Fruit fly (Drosophila melanogaster) whole organism, embryonic: ENCODE results near the gene CG2772.
A peak's percentile ranks its signal among the peaks of the same experiment; 100 is the strongest.

Experiments
- B-H1 ChIP-seq: fragments of 200-800 bp; sonication (Bioruptor generic); IDR thresholded peaks from 3 replicates; pipeline ENCODE4 v1.3.6; 2022; ENCODE audit warnings: missing biosample characterization, missing genetic modification characterization
- CG10979 ChIP-seq: fragments of 200-800 bp; sonication (Bioruptor generic); optimal IDR thresholded peaks from 2 replicates; lab custom pipeline; 2018; ENCODE audit warnings: missing biosample characterization, mild to moderate bottlenecking, missing genetic modification characterization, moderate library complexity
- CG11456 ChIP-seq: fragments of 200-800 bp; sonication (Bioruptor generic); IDR thresholded peaks from 3 replicates; pipeline ENCODE4 v1.3.6; 2022; ENCODE audit warnings: missing biosample characterization, missing genetic modification characterization
- CG13296 ChIP-seq: fragments of 200-800 bp; sonication (Bioruptor generic); optimal IDR thresholded peaks from 3 replicates; lab custom pipeline; 2018; ENCODE audit warnings: missing biosample characterization, mild to moderate bottlenecking, missing genetic modification characterization
- CG15514 ChIP-seq: fragments of 200-800 bp; sonication (Bioruptor generic); optimal IDR thresholded peaks from 3 replicates; lab custom pipeline; 2017; ENCODE audit warnings: missing biosample characterization, missing genetic modification characterization, mild to moderate bottlenecking, moderate library complexity, missing genetic modification reagents
- CG18262 ChIP-seq: fragments of 200-800 bp; optimal IDR thresholded peaks from 3 replicates; lab custom pipeline; 2019; ENCODE audit warnings: missing biosample characterization, mild to moderate bottlenecking, missing genetic modification characterization, moderate library complexity
- CG18476 ChIP-seq: fragments of 200-800 bp; sonication (Bioruptor generic); optimal IDR thresholded peaks from 2 replicates; lab custom pipeline; 2016; ENCODE audit warnings: missing biosample characterization, mild to moderate bottlenecking, missing genetic modification characterization
- CG31441 ChIP-seq: fragments of 200-800 bp; sonication (Bioruptor generic); IDR thresholded peaks from 2 replicates; pipeline ENCODE4 v1.3.6; 2022; ENCODE audit warnings: missing biosample characterization, missing genetic modification characterization
- CG33213 ChIP-seq: fragments of 200-800 bp; sonication (Bioruptor generic); optimal IDR thresholded peaks from 3 replicates; lab custom pipeline; 2016; ENCODE audit warnings: missing biosample characterization, missing genetic modification characterization
- CG5245 ChIP-seq: fragments of 200-800 bp; sonication (Bioruptor generic); optimal IDR thresholded peaks from 3 replicates; lab custom pipeline; 2016; ENCODE audit warnings: missing biosample characterization, missing genetic modification characterization
- CG6175 ChIP-seq: fragments of 200-800 bp; sonication (Bioruptor generic); IDR thresholded peaks from 3 replicates; pipeline ENCODE4 v1.3.6; 2022; ENCODE audit warnings: missing biosample characterization, missing genetic modification characterization
- CG6689 ChIP-seq: fragments of 200-800 bp; sonication (Bioruptor generic); IDR thresholded peaks from 2 replicates; pipeline ENCODE4 v1.3.6; 2022; ENCODE audit warnings: missing biosample characterization, missing genetic modification characterization
- CG8281 ChIP-seq: fragments of 200-800 bp; sonication (Bioruptor generic); optimal IDR thresholded peaks from 2 replicates; lab custom pipeline; 2018; ENCODE audit warnings: missing biosample characterization, mild to moderate bottlenecking, missing genetic modification characterization, moderate library complexity
- CG8290 ChIP-seq, 3 experiments: fragments of 200-800 bp; sonication (Bioruptor generic); optimal IDR thresholded peaks; 2 replicates each; lab custom pipeline; 2016 to 2019; ENCODE audit warnings: missing biosample characterization in 3 of 3, missing genetic modification characterization in 3 of 3, mild to moderate bottlenecking in 2 of 3, moderate library complexity in 1 of 3
- CG9876 ChIP-seq: fragments of 200-800 bp; sonication (Bioruptor generic); optimal IDR thresholded peaks from 2 replicates; lab custom pipeline; 2016; ENCODE audit warnings: missing biosample characterization, missing genetic modification characterization
- CG9932 ChIP-seq: fragments of 200-800 bp; sonication (Bioruptor generic); IDR thresholded peaks from 2 replicates; pipeline ENCODE4 v1.3.6; 2022; ENCODE audit warnings: missing biosample characterization, missing genetic modification characterization
- CTCF ChIP-seq: fragments of 200-800 bp; sonication (Bioruptor generic); optimal IDR thresholded peaks from 2 replicates; lab custom pipeline; 2017; ENCODE audit warnings: missing biosample characterization, mild to moderate bottlenecking, missing genetic modification characterization, moderate library complexity
- CoRest ChIP-seq: fragments of 200-800 bp; sonication (Bioruptor generic); optimal IDR thresholded peaks from 3 replicates; lab custom pipeline; 2018; ENCODE audit warnings: missing biosample characterization, mild to moderate bottlenecking, missing genetic modification characterization, moderate library complexity
- Dfd ChIP-seq, 2 experiments: fragments of >200 bp; optimal IDR thresholded peaks; 2 replicates each; lab custom pipeline; 2017; ENCODE audit warnings: missing biosample characterization in 2 of 2, missing genetic modification characterization in 2 of 2
- Dref ChIP-seq: fragments of 200-800 bp; sonication (Bioruptor generic); IDR thresholded peaks from 2 replicates; pipeline ENCODE4 v1.3.6; 2022; ENCODE audit warnings: missing biosample characterization, missing genetic modification characterization
- Ets97D ChIP-seq: fragments of 200-800 bp; sonication (Bioruptor generic); optimal IDR thresholded peaks from 3 replicates; lab custom pipeline; 2016; ENCODE audit warnings: missing biosample characterization, missing genetic modification characterization
- GATAe ChIP-seq: fragments of 200-800 bp; sonication (Bioruptor generic); conservative IDR thresholded peaks from 2 replicates; pipeline ENCODE4 v1.3.6; 2022; ENCODE audit warnings: missing biosample characterization, missing genetic modification characterization
- Gug ChIP-seq: fragments of 200-800 bp; sonication (Bioruptor generic); IDR thresholded peaks from 4 replicates; pipeline ENCODE4 v1.3.6; 2022; ENCODE audit warnings: missing biosample characterization, missing genetic modification characterization
- HLH4C ChIP-seq: fragments of 200-800 bp; sonication (Bioruptor generic); IDR thresholded peaks from 3 replicates; pipeline ENCODE4 v1.3.6; 2022; ENCODE audit warnings: missing biosample characterization, missing genetic modification characterization; ENCODE audit not compliant: partially characterized antibody
- HLH54F ChIP-seq: fragments of 200-800 bp; sonication (Bioruptor generic); optimal IDR thresholded peaks from 3 replicates; lab custom pipeline; 2016; ENCODE audit warnings: missing biosample characterization, missing genetic modification characterization
- Hsf ChIP-seq: fragments of 200-800 bp; sonication (Bioruptor generic); optimal IDR thresholded peaks from 3 replicates; lab custom pipeline; 2016; ENCODE audit warnings: missing biosample characterization, missing genetic modification characterization
- NfI ChIP-seq: fragments of 200-800 bp; sonication (Bioruptor generic); optimal IDR thresholded peaks from 3 replicates; lab custom pipeline; 2018; ENCODE audit warnings: missing biosample characterization, mild to moderate bottlenecking, missing genetic modification characterization, moderate library complexity
- Oaz ChIP-seq: fragments of 200-800 bp; sonication (Bioruptor generic); IDR thresholded peaks from 2 replicates; pipeline ENCODE4 v1.3.6; 2022; ENCODE audit warnings: missing biosample characterization, missing genetic modification characterization
- Optix ChIP-seq: fragments of 200-800 bp; sonication (Bioruptor generic); IDR thresholded peaks from 3 replicates; pipeline ENCODE4 v1.3.6; 2022; ENCODE audit warnings: missing biosample characterization, missing genetic modification characterization
- Pdp1 ChIP-seq, 2 experiments: fragments of 200-800 bp; sonication (Bioruptor generic); optimal IDR thresholded peaks; 3 replicates each; lab custom pipeline; 2016; ENCODE audit warnings: missing biosample characterization in 2 of 2, missing genetic modification characterization in 2 of 2, mild to moderate bottlenecking in 1 of 2, moderate library complexity in 1 of 2
- Rx ChIP-seq: fragments of 200-800 bp; sonication (Bioruptor generic); IDR thresholded peaks from 2 replicates; pipeline ENCODE4 v1.3.6; 2022; ENCODE audit warnings: missing biosample characterization, missing genetic modification characterization
- Spps ChIP-seq: fragments of 200-800 bp; sonication (Bioruptor generic); optimal IDR thresholded peaks from 2 replicates; lab custom pipeline; 2018; ENCODE audit warnings: missing biosample characterization, mild to moderate bottlenecking, missing genetic modification characterization
- Tbp ChIP-seq: fragments of >200 bp; optimal IDR thresholded peaks from 2 replicates; lab custom pipeline; 2018; ENCODE audit warnings: missing biosample characterization, missing genetic modification characterization
- ara ChIP-seq: fragments of 200-800 bp; sonication (Bioruptor generic); IDR thresholded peaks from 2 replicates; pipeline ENCODE4 v1.3.6; 2022; ENCODE audit warnings: missing biosample characterization, missing genetic modification characterization
- ase ChIP-seq: fragments of 200-800 bp; sonication (Bioruptor generic); IDR thresholded peaks from 3 replicates; pipeline ENCODE4 v1.3.6; 2022; ENCODE audit warnings: missing biosample characterization, missing genetic modification characterization
- danr ChIP-seq: fragments of 200-800 bp; sonication (Bioruptor generic); IDR thresholded peaks from 2 replicates; pipeline ENCODE4 v1.3.6; 2022; ENCODE audit warnings: missing biosample characterization, missing genetic modification characterization
- dmrt11E ChIP-seq: fragments of 200-800 bp; sonication (Bioruptor generic); optimal IDR thresholded peaks from 3 replicates; lab custom pipeline; 2018; ENCODE audit warnings: missing biosample characterization, mild to moderate bottlenecking, missing genetic modification characterization, moderate library complexity
- ems ChIP-seq: fragments of 200-800 bp; sonication (Bioruptor generic); optimal IDR thresholded peaks from 3 replicates; lab custom pipeline; 2016; ENCODE audit warnings: missing biosample characterization, missing genetic modification characterization
- insv ChIP-seq, 2 experiments: fragments of 200-800 bp; sonication (Bioruptor generic); optimal IDR thresholded peaks; 3 replicates each; lab custom pipeline; 2016 to 2018; ENCODE audit warnings: missing biosample characterization in 2 of 2, missing genetic modification characterization in 2 of 2
- lab ChIP-seq: fragments of 200-800 bp; sonication (Bioruptor generic); optimal IDR thresholded peaks from 3 replicates; lab custom pipeline; 2017; ENCODE audit warnings: missing biosample characterization, missing genetic modification characterization, mild to moderate bottlenecking, moderate library complexity, missing genetic modification reagents
- lilli ChIP-seq: fragments of 200-800 bp; sonication (Bioruptor generic); optimal IDR thresholded peaks from 3 replicates; lab custom pipeline; 2016; ENCODE audit warnings: missing biosample characterization, missing genetic modification characterization
- nerfin-2 ChIP-seq: fragments of 200-800 bp; sonication (Bioruptor generic); IDR thresholded peaks from 2 replicates; pipeline ENCODE4 v1.3.6; 2022; ENCODE audit warnings: missing biosample characterization, missing genetic modification characterization; ENCODE audit not compliant: partially characterized antibody
- nmo ChIP-seq: fragments of 200-800 bp; sonication (Bioruptor generic); optimal IDR thresholded peaks from 2 replicates; lab custom pipeline; 2018; ENCODE audit warnings: missing biosample characterization, mild to moderate bottlenecking, missing genetic modification characterization, moderate library complexity
- pho ChIP-seq: fragments of 200-800 bp; sonication (Bioruptor generic); optimal IDR thresholded peaks from 2 replicates; lab custom pipeline; 2016; ENCODE audit warnings: missing biosample characterization, missing genetic modification characterization
- pnt ChIP-seq: fragments of 200-800 bp; sonication (Bioruptor generic); optimal IDR thresholded peaks from 3 replicates; lab custom pipeline; 2016; ENCODE audit warnings: missing biosample characterization, missing genetic modification characterization
- rib ChIP-seq: fragments of 200-800 bp; sonication (Bioruptor generic); IDR thresholded peaks from 2 replicates; pipeline ENCODE4 v1.3.6; 2022; ENCODE audit warnings: missing biosample characterization, missing genetic modification characterization
- row ChIP-seq: fragments of 200-800 bp; sonication (Bioruptor generic); IDR thresholded peaks from 3 replicates; pipeline ENCODE4 v1.3.6; 2022; ENCODE audit warnings: missing biosample characterization, missing genetic modification characterization
- schlank ChIP-seq: fragments of 200-800 bp; sonication (Bioruptor generic); optimal IDR thresholded peaks from 2 replicates; lab custom pipeline; 2018; ENCODE audit warnings: missing biosample characterization, mild to moderate bottlenecking, missing genetic modification characterization
- ttk ChIP-seq: fragments of 200-800 bp; sonication (Bioruptor generic); IDR thresholded peaks from 2 replicates; pipeline ENCODE4 v2.1.2; 2022; ENCODE audit warnings: missing biosample characterization, missing genetic modification characterization
- z ChIP-seq: fragments of 200-800 bp; sonication (Bioruptor generic); IDR thresholded peaks from 3 replicates; pipeline ENCODE4 v1.3.6; 2022; ENCODE audit warnings: missing biosample characterization, missing genetic modification characterization
- zfh1 ChIP-seq: fragments of 200-800 bp; sonication (Bioruptor generic); IDR thresholded peaks from 3 replicates; pipeline ENCODE4 v1.3.6; 2022; ENCODE audit warnings: missing biosample characterization, missing genetic modification characterization

The CG2772 gene

dm6 chr2L:3472242-3472641 lies 26.4 kb downstream of the CG2772 start, which contains the start of gene Pgant4 (continued):
- TF ChIP-seq Rx (GFP tag; lab: Robert Waterston, UW) (peak; percentile 40; the same call in 1 of the 2 replicates), CG13296 (no peak), CG33213 (GFP tag; lab: Kevin White, UChicago) (peak; percentile 35), CG10979 (peak; percentile 47), CG6689 (peak; percentile 37; the same call in 1 of the 2 replicates), NfI (GFP tag; lab: Kevin White, UChicago) (peak; percentile 75), z (no peak), lilli (peak; percentile 46), Pdp1 (GFP tag; optimal IDR thresholded peaks at IDR 0.05; lab: Kevin White, UChicago) (peak; percentile 10 to 58), CG11456 (peak; percentile 95), ase (GFP tag; lab: Robert Waterston, UW) (peak; percentile 52; the same call in 1 of the 3 replicates), HLH54F (GFP tag; lab: Kevin White, UChicago) (peak; percentile 13), CG9876 (GFP tag; lab: Kevin White, UChicago) (peak; percentile 32), CG18262 (tag; lab: Kevin White, UChicago) (peak; percentile 16), nerfin-2 (GFP tag; lab: Robert Waterston, UW) (no peak), ttk (GFP tag; lab: Robert Waterston, UW) (peak; percentile 46; the same call in 1 of the 2 replicates), CG31441 (GFP tag; lab: Robert Waterston, UW) (peak; percentile 28; the same call in 1 of the 2 replicates), Tbp (GFP tag; lab: Kevin White, UChicago) (no peak), CG8290 (GFP tag; optimal IDR thresholded peaks at IDR 0.05; lab: Kevin White, UChicago) (peak; percentile 62), CG8290 (tag; optimal IDR thresholded peaks at IDR 0.05; lab: Kevin White, UChicago) (peak in 1 of 2 experiments; percentile 75), Spps (tag; lab: Kevin White, UChicago) (no peak), Ets97D (no peak), pho (no peak), lab (GFP tag; lab: Kevin White, UChicago) (no peak), rib (GFP tag; lab: Robert Waterston, UW) (no peak), Oaz (GFP tag; lab: Robert Waterston, UW) (no peak), insv (GFP tag; optimal IDR thresholded peaks at IDR 0.05; lab: Kevin White, UChicago) (peak in 1 of 2 experiments; percentile 49), danr (GFP tag; lab: Robert Waterston, UW) (no peak), dmrt11E (tag; lab: Kevin White, UChicago) (peak; percentile 22), Hsf (GFP tag; lab: Kevin White, UChicago) (peak; percentile 67), schlank (tag; lab: Kevin White, UChicago) (peak; percentile 16), CTCF (GFP tag; lab: Kevin White, UChicago) (peak; percentile 99), CG15514 (GFP tag; lab: Kevin White, UChicago) (peak; percentile 53), GATAe (GFP tag; lab: Robert Waterston, UW) (no peak), Gug (GFP tag; lab: Robert Waterston, UW) (peak; percentile 58; the same call in 2 of the 4 replicates), CG5245 (peak; percentile 65), ems (no peak), Optix (GFP tag; lab: Robert Waterston, UW) (peak; percentile 68), row (GFP tag; lab: Robert Waterston, UW) (0 out of 3 replicates have a peak, but pooled peaks have one; percentile 25), CG9932 (peak; percentile 85), CG6175 (GFP tag; lab: Robert Waterston, UW) (0 out of 3 replicates have a peak, but pooled peaks have one; percentile 28), nmo (peak; percentile 46), Dfd (GFP tag; optimal IDR thresholded peaks at IDR 0.05; lab: Kevin White, UChicago) (no peak), CoRest (tag; lab: Kevin White, UChicago) (peak; percentile 48), pnt (GFP tag; lab: Kevin White, UChicago) (peak; percentile 33), B-H1 (GFP tag; lab: Robert Waterston, UW) (peak; percentile 41; the same call in 1 of the 3 replicates), zfh1 (peak; percentile 51; the same call in 2 of the 3 replicates), CG18476 (GFP tag; lab: Kevin White, UChicago) (no peak), HLH4C (GFP tag; lab: Robert Waterston, UW) (no peak), ara (0 out of 2 replicates have a peak, but pooled peaks have one; percentile 17), CG8281 (tag; lab: Kevin White, UChicago) (no peak), Dref (peak; percentile 36; the same call in 1 of the 2 replicates)
